Worm (Caenorhabditis elegans): ENCODE data around the gene emb-9.

The emb-9 gene

ce11 chrIII:9317601-9318000 is 26.6 kb downstream of the emb-9 start:
- TF ChIP-seq nhr-90 (tag; optimal IDR thresholded peaks at IDR 0.05; ENCODE audit: poor library complexity) (no peak), isw-1 (GFP tag; IDR thresholded peaks at IDR 0.05) (no peak), lin-14 (GFP tag; optimal IDR thresholded peaks at IDR 0.05) (no peak), swsn-7 (tag; optimal IDR thresholded peaks at IDR 0.05) (no peak), unc-130 (tag; optimal IDR thresholded peaks at IDR 0.05) (no peak), fkh-4 (tag; optimal IDR thresholded peaks at IDR 0.05; ENCODE audit: borderline replicate concordance) (no peak), dsc-1 (tag; optimal IDR thresholded peaks at IDR 0.05) (no peak), efl-3 (GFP tag; optimal IDR thresholded peaks at IDR 0.05) (no peak), nhr-19 (GFP tag; conservative IDR thresholded peaks at IDR 0.05) (no peak), mdl-1 (tag; optimal IDR thresholded peaks at IDR 0.05) (no peak), nhr-47 (tag; optimal IDR thresholded peaks at IDR 0.05) (no peak), unc-98 (GFP tag; IDR thresholded peaks at IDR 0.05) (no peak), nhr-237 (tag; optimal IDR thresholded peaks at IDR 0.05) (no peak)

- TF ChIP-seq sup-37 (GFP tag; optimal IDR thresholded peaks at IDR 0.05) (no peak), nhr-47 (tag; optimal IDR thresholded peaks at IDR 0.05) (no peak), elt-2 (tag; optimal IDR thresholded peaks at IDR 0.05) (peak; percentile 13)
Measured at ce11 chrIII:9315180-9315579, 29.1 kb downstream of the emb-9 start.

- TF ChIP-seq C16A3.4 (tag; optimal IDR thresholded peaks at IDR 0.05) (no peak), tbx-2 (tag; optimal IDR thresholded peaks at IDR 0.05) (no peak), elt-2 (tag; optimal IDR thresholded peaks at IDR 0.05) (peak; percentile 39), dsc-1 (tag; optimal IDR thresholded peaks at IDR 0.05) (no peak), ztf-4 (tag; optimal IDR thresholded peaks at IDR 0.05) (no peak), lin-35 (GFP tag; optimal IDR thresholded peaks at IDR 0.05) (no peak), tlp-1 (tag; optimal IDR thresholded peaks at IDR 0.05) (no peak), swsn-7 (tag; optimal IDR thresholded peaks at IDR 0.05) (no peak), lin-14 (GFP tag; optimal IDR thresholded peaks at IDR 0.05) (peak; percentile 7)
Measured at ce11 chrIII:9314476-9314875, 29.8 kb downstream of the emb-9 start, which contains the start of gene C40H1.8. Gene C40H1.8 (plus strand): TSS chrIII:9314717.

ce11 chrIII:9309840-9310239 is 34.4 kb downstream of the emb-9 start:
- no peak for TF ChIP-seq ets-5 (GFP tag; IDR thresholded peaks at IDR 0.05)
- TF ChIP-seq nhr-71 (tag; optimal IDR thresholded peaks at IDR 0.05): peak; percentile 67
- TF ChIP-seq pax-3 (tag; optimal IDR thresholded peaks at IDR 0.05): no peak
- TF ChIP-seq mep-1 (tag; optimal IDR thresholded peaks at IDR 0.05): no peak
- TF ChIP-seq swsn-7 (tag; optimal IDR thresholded peaks at IDR 0.05): peak; percentile 10
- TF ChIP-seq nhr-237 (tag; optimal IDR thresholded peaks at IDR 0.05): no peak
- TF ChIP-seq nhr-90 (tag; optimal IDR thresholded peaks at IDR 0.05; ENCODE audit: poor library complexity): no peak
- TF ChIP-seq nhr-47 (tag; optimal IDR thresholded peaks at IDR 0.05): peak; percentile 55
- no peak for TF ChIP-seq ceh-82 (tag; optimal IDR thresholded peaks at IDR 0.05)
- TF ChIP-seq lsy-2 (tag; optimal IDR thresholded peaks at IDR 0.05): peak in 1 of 2 experiments; percentile 15
- peak; percentile 60 for TF ChIP-seq nhr-11 (tag; optimal IDR thresholded peaks at IDR 0.05)
- peak; percentile 59 for TF ChIP-seq fkh-8 (tag; optimal IDR thresholded peaks at IDR 0.05)
- peak; percentile 44 for TF ChIP-seq lin-14 (GFP tag; optimal IDR thresholded peaks at IDR 0.05)
- no peak for TF ChIP-seq ceh-8 (GFP tag; optimal IDR thresholded peaks at IDR 0.05)
- no peak for TF ChIP-seq ceh-90 (tag; optimal IDR thresholded peaks at IDR 0.05)

- TF ChIP-seq ets-5 (GFP tag; IDR thresholded peaks at IDR 0.05): no peak
- TF ChIP-seq nhr-47 (tag; optimal IDR thresholded peaks at IDR 0.05): no peak
- no peak for TF ChIP-seq isw-1 (GFP tag; IDR thresholded peaks at IDR 0.05)
- no peak for TF ChIP-seq nhr-76 (tag; optimal IDR thresholded peaks at IDR 0.05)
- no peak for TF ChIP-seq lin-15B (tag; optimal IDR thresholded peaks at IDR 0.05)
- TF ChIP-seq lin-39 (tag; optimal IDR thresholded peaks at IDR 0.05): no peak
Measured at ce11 chrIII:9306596-9306995, 37.7 kb downstream of the emb-9 start, which contains the start of gene srx-45. Gene srx-45 (minus strand): TSS chrIII:9306696.
